Worm (Caenorhabditis elegans) whole organism, L2 larva: Measurements from ENCODE around the gene T07C4.3.

Experiments
- C34F6.9 ChIP-seq: fragments of 150-350 bp; optimal IDR thresholded peaks from 2 replicates; lab custom pipeline; 2014; ENCODE audit warnings: missing biosample characterization, missing genetic modification characterization
- Y55F3AM.14 ChIP-seq: fragments of 200-800 bp; sonication (Bioruptor generic); optimal IDR thresholded peaks from 2 replicates; lab custom pipeline; 2018; ENCODE audit warnings: mild to moderate bottlenecking, missing genetic modification characterization, missing compliant biosample characterization
- ZK546.5 ChIP-seq: sonication (generic microtip); optimal IDR thresholded peaks from 2 replicates; lab custom pipeline; 2017; ENCODE audit warnings: missing biosample characterization, missing genetic modification characterization
- alr-1 ChIP-seq: fragments of 150-350 bp; optimal IDR thresholded peaks from 2 replicates; lab custom pipeline; 2014; ENCODE audit warnings: missing biosample characterization, missing genetic modification characterization
- aly-2 ChIP-seq: fragments of 150-350 bp; optimal IDR thresholded peaks from 2 replicates; lab custom pipeline; 2014; ENCODE audit warnings: missing biosample characterization, missing genetic modification characterization
- ama-1 ChIP-seq: fragments of 150-350 bp; optimal IDR thresholded peaks from 2 replicates; lab custom pipeline; 2018; ENCODE audit warnings: inconsistent platforms
- blmp-1 ChIP-seq: sonication (generic microtip); optimal IDR thresholded peaks from 2 replicates; lab custom pipeline; 2017; ENCODE audit warnings: missing genetic modification characterization, mild to moderate bottlenecking, missing compliant biosample characterization, antibody characterized with exemption, moderate library complexity; ENCODE audit not compliant: insufficient read depth
- ceh-82 ChIP-seq: fragments of 150-350 bp; optimal IDR thresholded peaks from 2 replicates; lab custom pipeline; 2014; ENCODE audit warnings: missing biosample characterization, missing genetic modification characterization
- crh-2 ChIP-seq: sonication (generic microtip); optimal IDR thresholded peaks from 2 replicates; lab custom pipeline; 2017; ENCODE audit warnings: missing biosample characterization, missing genetic modification characterization
- dmd-4 ChIP-seq: sonication (generic microtip); optimal IDR thresholded peaks from 2 replicates; lab custom pipeline; 2017; ENCODE audit warnings: missing biosample characterization, missing genetic modification characterization
- fos-1 ChIP-seq: fragments of 150-350 bp; optimal IDR thresholded peaks from 2 replicates; lab custom pipeline; 2014; ENCODE audit warnings: missing biosample characterization, missing genetic modification characterization
- gmeb-1 ChIP-seq: fragments of 150-350 bp; optimal IDR thresholded peaks from 2 replicates; lab custom pipeline; 2014; ENCODE audit warnings: missing biosample characterization, missing genetic modification characterization
- lin-11 ChIP-seq: fragments of 150-350 bp; sonication (generic microtip); optimal IDR thresholded peaks from 2 replicates; lab custom pipeline; 2014; ENCODE audit warnings: missing biosample characterization, missing genetic modification characterization, inconsistent platforms, mixed read lengths
- lin-13 ChIP-seq: fragments of 150-350 bp; optimal IDR thresholded peaks from 2 replicates; lab custom pipeline; 2014; ENCODE audit warnings: missing biosample characterization, missing genetic modification reagents, missing genetic modification characterization
- lsy-2 ChIP-seq, 2 experiments: fragments of 150-350 bp in 1 of 2; sonication (generic microtip) in 1 of 2; optimal IDR thresholded peaks; 2 replicates each; lab custom pipeline; 2014 to 2017; ENCODE audit warnings: missing biosample characterization in 2 of 2, missing genetic modification characterization in 2 of 2
- mbf-1 ChIP-seq: sonication (generic microtip); optimal IDR thresholded peaks from 2 replicates; lab custom pipeline; 2017; ENCODE audit warnings: missing biosample characterization, missing genetic modification characterization
- mdl-1 ChIP-seq, 2 experiments: fragments of 150-350 bp in 1 of 2; sonication (generic microtip) in 1 of 2; optimal IDR thresholded peaks; 2 replicates each; lab custom pipeline; 2017; ENCODE audit warnings: missing biosample characterization in 2 of 2, missing genetic modification characterization in 2 of 2
- nhr-11 ChIP-seq: fragments of 150-350 bp; optimal IDR thresholded peaks from 2 replicates; lab custom pipeline; 2014; ENCODE audit warnings: missing biosample characterization, missing genetic modification characterization
- nhr-12 ChIP-seq: fragments of 150-350 bp; optimal IDR thresholded peaks from 2 replicates; lab custom pipeline; 2014; ENCODE audit warnings: missing biosample characterization, missing genetic modification characterization
- nhr-21 ChIP-seq: fragments of 150-350 bp; optimal IDR thresholded peaks from 2 replicates; lab custom pipeline; 2014; ENCODE audit warnings: missing biosample characterization, missing genetic modification characterization
- nhr-237 ChIP-seq: fragments of 150-350 bp; optimal IDR thresholded peaks from 2 replicates; lab custom pipeline; 2014; ENCODE audit warnings: missing biosample characterization, missing genetic modification characterization
- nhr-25 ChIP-seq: fragments of 150-350 bp; sonication (generic microtip); optimal IDR thresholded peaks from 3 replicates; lab custom pipeline; 2014; ENCODE audit warnings: missing biosample characterization, missing genetic modification characterization
- nhr-6 ChIP-seq: fragments of 150-350 bp; optimal IDR thresholded peaks from 2 replicates; lab custom pipeline; 2014; ENCODE audit warnings: missing biosample characterization, missing genetic modification characterization
- nhr-77 ChIP-seq: fragments of 150-350 bp; optimal IDR thresholded peaks from 2 replicates; lab custom pipeline; 2014; ENCODE audit warnings: missing biosample characterization, missing genetic modification characterization
- peb-1 ChIP-seq: fragments of 150-350 bp; optimal IDR thresholded peaks from 2 replicates; lab custom pipeline; 2014; ENCODE audit warnings: missing biosample characterization, missing genetic modification characterization
- sem-4 ChIP-seq: fragments of 150-350 bp; optimal IDR thresholded peaks from 2 replicates; lab custom pipeline; 2014; ENCODE audit warnings: missing biosample characterization, missing genetic modification reagents, missing genetic modification characterization
- sma-3 ChIP-seq: sonication (generic microtip); optimal IDR thresholded peaks from 2 replicates; lab custom pipeline; 2016; ENCODE audit warnings: missing genetic modification reagents, missing genetic modification characterization, missing compliant biosample characterization
- snpc-4 ChIP-seq: fragments of 150-350 bp; optimal IDR thresholded peaks from 2 replicates; lab custom pipeline; 2014; ENCODE audit warnings: missing biosample characterization, missing genetic modification characterization
- unc-55 ChIP-seq: fragments of 150-350 bp; sonication (generic microtip); optimal IDR thresholded peaks from 3 replicates; lab custom pipeline; 2014; ENCODE audit warnings: missing biosample characterization, missing genetic modification reagents, missing genetic modification characterization
- unc-62 ChIP-seq: fragments of 150-350 bp; optimal IDR thresholded peaks from 2 replicates; lab custom pipeline; 2014; ENCODE audit warnings: missing biosample characterization, missing genetic modification reagents, missing genetic modification characterization
- zag-1 ChIP-seq: fragments of 150-350 bp; optimal IDR thresholded peaks from 2 replicates; lab custom pipeline; 2014; ENCODE audit warnings: missing biosample characterization, missing genetic modification characterization
- ztf-1 ChIP-seq: fragments of 200-800 bp; sonication (Bioruptor generic); conservative IDR thresholded peaks from 2 replicates; pipeline ENCODE4 v1.3.6; 2022; ENCODE audit warnings: missing genetic modification characterization, missing compliant biosample characterization
- ztf-11 ChIP-seq: sonication (generic microtip); optimal IDR thresholded peaks from 2 replicates; lab custom pipeline; 2017; ENCODE audit warnings: missing biosample characterization, missing genetic modification characterization
- ztf-4 ChIP-seq: fragments of 150-350 bp; optimal IDR thresholded peaks from 2 replicates; lab custom pipeline; 2014; ENCODE audit warnings: missing biosample characterization, missing genetic modification characterization

The T07C4.3 gene

DNA sequence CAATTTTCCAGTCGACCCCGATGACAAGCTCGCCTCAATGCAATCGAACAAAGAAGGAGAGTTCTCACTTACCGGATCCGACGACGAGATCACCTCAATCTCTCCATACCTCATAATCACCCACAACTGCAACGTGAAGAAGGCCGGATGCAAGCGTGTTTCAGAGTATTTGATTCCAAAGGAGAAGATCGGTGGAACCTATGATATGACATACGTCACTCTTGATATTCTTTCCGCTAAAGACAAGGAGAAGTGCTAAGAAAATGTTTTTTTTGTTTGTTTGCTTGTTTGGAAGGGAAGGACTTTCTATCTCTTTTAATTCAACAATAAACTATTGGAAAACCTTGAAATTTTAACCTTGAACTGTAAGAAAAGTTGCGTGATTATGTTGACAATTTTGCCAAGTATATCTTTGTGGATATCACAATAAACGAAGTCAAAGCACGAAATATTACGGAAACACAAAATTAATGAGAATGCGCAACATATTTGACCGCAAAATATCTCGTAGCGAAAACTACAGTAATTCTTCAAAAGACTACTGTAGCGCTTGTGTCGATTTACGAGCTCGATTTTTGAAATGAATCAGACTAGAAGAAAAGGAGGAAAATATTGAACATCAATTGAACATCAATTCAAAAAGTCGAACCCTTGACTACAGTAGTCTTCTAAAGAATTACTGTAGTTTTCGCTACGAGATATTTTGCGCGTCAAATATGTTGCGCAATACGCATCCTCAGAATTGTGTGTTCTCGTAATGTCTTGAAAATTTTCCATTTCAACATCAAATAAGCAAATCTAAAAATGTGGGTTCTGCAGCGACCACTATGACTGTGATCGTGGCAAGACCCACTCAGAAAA is 12.7 kb upstream of the T07C4.3 start:
- TF ChIP-seq nhr-237 = no peak
- TF ChIP-seq lin-13 (GFP tag; lab: Kevin White, UChicago) = peak; percentile 31
- TF ChIP-seq blmp-1 = peak; percentile 41
- peak; percentile 0 for TF ChIP-seq nhr-6
- peak; percentile 43 for TF ChIP-seq ztf-4 (tag; lab: Kevin White, UChicago)
- peak; percentile 18 for TF ChIP-seq nhr-21 (tag; lab: Kevin White, UChicago)
- TF ChIP-seq sma-3 = peak; percentile 44
- TF ChIP-seq nhr-25 (tag; lab: Kevin White, UChicago) = peak; percentile 80
- no peak for TF ChIP-seq ztf-11 (tag; lab: Kevin White, UChicago)
- TF ChIP-seq crh-2 (tag; lab: Kevin White, UChicago) = peak; percentile 24
- no peak for TF ChIP-seq gmeb-1
- TF ChIP-seq snpc-4 = no peak
- no peak for TF ChIP-seq Y55F3AM.14
- TF ChIP-seq, all 48 proteins: peak for 8

DNA sequence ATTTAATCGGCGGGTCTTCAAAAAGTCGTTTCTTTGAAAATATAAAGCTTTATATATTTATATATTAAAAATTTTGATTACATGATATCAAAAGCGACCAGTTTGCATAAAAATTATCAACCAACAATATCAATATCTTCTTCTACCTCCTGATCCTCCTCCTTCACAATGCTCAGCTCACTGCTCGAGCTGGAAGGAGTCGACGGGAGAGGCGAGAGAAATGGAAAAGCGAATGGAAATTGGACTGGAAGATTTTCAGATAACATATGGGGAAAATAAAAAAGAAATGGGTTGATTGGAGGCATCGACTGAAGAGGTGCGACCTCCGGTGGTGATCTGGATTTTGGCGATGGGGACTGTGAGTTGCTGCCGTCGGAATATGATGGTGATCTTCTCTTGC is 12.0 kb upstream of the T07C4.3 start:
- TF ChIP-seq crh-2 (tag; lab: Kevin White, UChicago) (no peak), fos-1 (tag; lab: Kevin White, UChicago) (no peak), unc-62 (GFP tag; lab: Kevin White, UChicago) (no peak), nhr-21 (tag; lab: Kevin White, UChicago) (no peak), mbf-1 (tag; lab: Kevin White, UChicago) (no peak), unc-55 (GFP tag; lab: Kevin White, UChicago) (no peak), C34F6.9 (tag; lab: Kevin White, UChicago) (no peak), sem-4 (tag; lab: Kevin White, UChicago) (no peak), nhr-12 (tag; lab: Kevin White, UChicago) (no peak)

DNA sequence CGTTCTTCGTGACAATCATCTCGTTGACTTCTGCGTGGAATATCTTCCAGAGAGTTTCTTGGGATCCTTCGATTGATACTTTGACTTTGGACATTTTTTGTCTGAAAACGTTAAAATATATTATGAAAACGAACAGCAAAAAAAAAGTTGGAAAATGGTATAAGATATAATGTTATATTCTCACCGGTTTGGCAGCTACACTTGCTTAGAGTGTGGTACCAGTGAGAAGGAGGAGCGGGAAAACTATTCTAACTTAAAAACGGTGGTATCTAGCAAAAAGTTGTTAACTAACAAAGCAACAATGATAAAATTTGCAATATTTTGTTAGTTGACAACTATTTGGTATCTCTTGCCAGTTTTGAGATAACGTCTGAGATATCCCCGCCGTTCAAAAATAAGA is 10.2 kb upstream of the T07C4.3 start, which contains the start of gene tbx-9:
TSS of gene tbx-9 (minus strand) at position 101 of the 400 bp plus-strand sequence.
- no peak for TF ChIP-seq ztf-4 (tag; lab: Kevin White, UChicago)
- no peak for TF ChIP-seq aly-2 (tag; lab: Kevin White, UChicago)

DNA sequence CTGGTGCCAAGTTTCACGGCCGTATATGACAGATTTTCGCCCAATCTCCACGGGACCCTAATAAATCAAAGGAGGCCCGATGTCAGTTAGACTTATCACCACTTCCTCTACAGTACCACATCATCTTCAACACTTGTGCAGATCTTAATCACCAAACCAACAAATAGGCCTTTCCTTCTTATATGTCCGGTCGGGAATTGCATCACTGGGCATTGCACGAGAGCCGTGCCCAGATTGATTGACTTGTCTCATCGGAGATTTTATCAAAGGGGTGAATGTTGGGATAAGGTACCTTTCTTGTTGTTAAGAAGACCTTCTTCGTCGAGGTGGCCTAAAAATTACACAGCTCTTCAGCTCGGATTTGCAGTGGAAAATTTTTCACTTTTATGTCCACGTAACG is 7.2 kb upstream of the T07C4.3 start:
- no peak for TF ChIP-seq ZK546.5 (tag; lab: Kevin White, UChicago)
- no peak for TF ChIP-seq ztf-11 (tag; lab: Kevin White, UChicago)
- TF ChIP-seq nhr-6 = no peak
- no peak for TF ChIP-seq dmd-4
- no peak for TF ChIP-seq nhr-77
- TF ChIP-seq lin-13 (GFP tag; lab: Kevin White, UChicago) = no peak
- TF ChIP-seq gmeb-1 = no peak
- no peak for TF ChIP-seq nhr-21 (tag; lab: Kevin White, UChicago)
- TF ChIP-seq peb-1 = no peak
- TF ChIP-seq ztf-4 (tag; lab: Kevin White, UChicago) = no peak
- no peak for TF ChIP-seq blmp-1
- no peak for TF ChIP-seq ceh-82
- no peak for TF ChIP-seq nhr-11 (tag; lab: Kevin White, UChicago)
- no peak for TF ChIP-seq lsy-2 (tag; optimal IDR thresholded peaks at IDR 0.05; lab: Kevin White, UChicago)
- TF ChIP-seq mdl-1 (tag; optimal IDR thresholded peaks at IDR 0.05; lab: Kevin White, UChicago) = no peak
- TF ChIP-seq lin-11 = no peak
- no peak for TF ChIP-seq zag-1 (tag; lab: Kevin White, UChicago)
- no peak for TF ChIP-seq nhr-12 (tag; lab: Kevin White, UChicago)
- no peak for TF ChIP-seq Y55F3AM.14
- no peak for TF ChIP-seq ztf-1 (GFP tag; lab: Robert Waterston, UW)

DNA sequence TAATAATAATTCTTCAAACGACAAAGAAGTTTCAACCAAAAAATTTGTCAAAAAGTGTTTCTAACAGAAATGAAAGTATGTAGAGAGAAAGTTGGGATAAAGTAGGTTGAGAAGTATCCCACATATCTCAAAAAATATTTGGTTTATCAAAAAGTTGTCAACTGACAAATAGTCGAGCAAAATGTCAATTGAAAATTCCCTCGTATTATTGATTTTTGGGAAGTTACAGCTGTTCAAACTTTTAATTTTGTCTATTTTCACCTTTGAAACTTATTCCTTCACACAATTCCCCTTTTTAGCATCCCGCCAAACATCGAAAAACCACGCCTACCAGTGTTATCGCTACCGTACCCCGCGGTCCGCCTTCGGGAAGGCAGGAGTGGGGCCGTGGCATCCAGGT is 4.9 kb upstream of the T07C4.3 start, which contains the start of gene tbx-8:
TSS of gene tbx-8 (plus strand) at position 301 of the 400 bp plus-strand sequence.
- TF ChIP-seq gmeb-1 = no peak
- TF ChIP-seq alr-1 (tag; lab: Kevin White, UChicago) = no peak
- TF ChIP-seq ama-1 (lab: Kevin White, UChicago) = no peak
- no peak for TF ChIP-seq lin-11
- TF ChIP-seq ZK546.5 (tag; lab: Kevin White, UChicago) = no peak
- no peak for TF ChIP-seq crh-2 (tag; lab: Kevin White, UChicago)
